Fruit fly (Drosophila melanogaster) whole organism, embryonic: Measurements from ENCODE around the gene RIOK2.

ENCODE experiments used
- CG10274 ChIP-seq: fragments of 200-800 bp; sonication (Bioruptor generic); optimal IDR thresholded peaks from 3 replicates; lab custom pipeline; 2017; ENCODE audit warnings: missing biosample characterization, mild to moderate bottlenecking, missing genetic modification characterization
- CG14667 ChIP-seq: fragments of 200-800 bp; sonication (Bioruptor generic); IDR thresholded peaks from 2 replicates; pipeline ENCODE4 v1.3.6; 2022; ENCODE audit warnings: missing biosample characterization, missing genetic modification characterization
- CG16863 ChIP-seq: fragments of 200-800 bp; sonication (Bioruptor generic); optimal IDR thresholded peaks from 3 replicates; lab custom pipeline; 2016; ENCODE audit warnings: missing biosample characterization, missing genetic modification characterization
- CG17359 ChIP-seq: fragments of 200-800 bp; sonication (Bioruptor generic); optimal IDR thresholded peaks from 3 replicates; lab custom pipeline; 2018; ENCODE audit warnings: missing biosample characterization, mild to moderate bottlenecking, missing genetic modification characterization, moderate library complexity
- CG33213 ChIP-seq: fragments of 200-800 bp; sonication (Bioruptor generic); optimal IDR thresholded peaks from 3 replicates; lab custom pipeline; 2016; ENCODE audit warnings: missing biosample characterization, missing genetic modification characterization
- CG33557 ChIP-seq: fragments of 200-800 bp; sonication (Bioruptor generic); optimal IDR thresholded peaks from 2 replicates; lab custom pipeline; 2019; ENCODE audit warnings: missing biosample characterization, mild to moderate bottlenecking, missing genetic modification characterization, moderate library complexity
- CG34422 ChIP-seq: fragments of 200-800 bp; sonication (Bioruptor generic); IDR thresholded peaks from 3 replicates; pipeline ENCODE4 v1.3.6; 2022; ENCODE audit warnings: missing biosample characterization, missing genetic modification characterization
- CG43689 ChIP-seq: fragments of 200-800 bp; sonication (Bioruptor generic); IDR thresholded peaks from 2 replicates; pipeline ENCODE4 v1.3.6; 2022; ENCODE audit warnings: missing biosample characterization, missing genetic modification characterization
- CG6272 ChIP-seq: fragments of 200-800 bp; sonication (Bioruptor generic); IDR thresholded peaks from 2 replicates; pipeline ENCODE4 v1.3.6; 2022; ENCODE audit warnings: missing biosample characterization, missing genetic modification characterization
- Deaf1 ChIP-seq: fragments of 200-800 bp; optimal IDR thresholded peaks from 3 replicates; lab custom pipeline; 2019; ENCODE audit warnings: missing biosample characterization, mild to moderate bottlenecking, missing genetic modification characterization, moderate library complexity
- Dfd ChIP-seq, 2 experiments: fragments of >200 bp; optimal IDR thresholded peaks; 2 replicates each; lab custom pipeline; 2017; ENCODE audit warnings: missing biosample characterization in 2 of 2, missing genetic modification characterization in 2 of 2
- Dref ChIP-seq: fragments of 200-800 bp; sonication (Bioruptor generic); IDR thresholded peaks from 2 replicates; pipeline ENCODE4 v1.3.6; 2022; ENCODE audit warnings: missing biosample characterization, missing genetic modification characterization
- E2f1 ChIP-seq: fragments of 200-800 bp; sonication (Bioruptor generic); IDR thresholded peaks from 2 replicates; pipeline ENCODE4 v1.3.6; 2022; ENCODE audit warnings: missing biosample characterization, missing genetic modification characterization
- Eip74EF ChIP-seq, 2 experiments: fragments of 200-800 bp in 1 of 2; fragments of >200 bp in 1 of 2; sonication (Bioruptor generic) in 1 of 2; optimal IDR thresholded peaks; 2 replicates each; lab custom pipeline; 2017 to 2019; ENCODE audit warnings: missing biosample characterization in 2 of 2, missing genetic modification characterization in 2 of 2, mild to moderate bottlenecking in 1 of 2, moderate library complexity in 1 of 2
- Gsc ChIP-seq: fragments of 200-800 bp; sonication (Bioruptor generic); IDR thresholded peaks from 2 replicates; pipeline ENCODE4 v1.3.6; 2022; ENCODE audit warnings: missing biosample characterization, missing genetic modification characterization
- HLHmδ ChIP-seq: fragments of 200-800 bp; sonication (Bioruptor generic); optimal IDR thresholded peaks from 2 replicates; lab custom pipeline; 2018; ENCODE audit warnings: missing biosample characterization, mild to moderate bottlenecking, missing genetic modification characterization, moderate library complexity
- HmgZ ChIP-seq: fragments of 200-800 bp; sonication (Bioruptor generic); optimal IDR thresholded peaks from 2 replicates; lab custom pipeline; 2018; ENCODE audit warnings: missing biosample characterization, mild to moderate bottlenecking, missing genetic modification characterization
- MESR4 ChIP-seq: fragments of 200-800 bp; sonication (Bioruptor generic); optimal IDR thresholded peaks from 2 replicates; lab custom pipeline; 2018; ENCODE audit warnings: missing biosample characterization, mild to moderate bottlenecking, missing genetic modification characterization, moderate library complexity
- NC2β ChIP-seq: fragments of 200-800 bp; sonication (Bioruptor generic); optimal IDR thresholded peaks from 2 replicates; lab custom pipeline; 2016; ENCODE audit warnings: missing biosample characterization, missing genetic modification characterization
- Nf-YA ChIP-seq: fragments of 200-800 bp; sonication (Bioruptor generic); IDR thresholded peaks from 2 replicates; pipeline ENCODE4 v1.3.6; 2022; ENCODE audit warnings: missing biosample characterization, missing genetic modification characterization
- Opbp ChIP-seq: fragments of 200-800 bp; sonication (Bioruptor generic); IDR thresholded peaks from 3 replicates; pipeline ENCODE4 v1.3.6; 2022; ENCODE audit warnings: missing biosample characterization, missing genetic modification characterization; ENCODE audit not compliant: partially characterized antibody
- PHDP ChIP-seq: fragments of 200-800 bp; sonication (Bioruptor generic); optimal IDR thresholded peaks from 3 replicates; lab custom pipeline; 2018; ENCODE audit warnings: missing biosample characterization, mild to moderate bottlenecking, missing genetic modification characterization, moderate library complexity
- Side ChIP-seq: fragments of 200-800 bp; sonication (Bioruptor generic); optimal IDR thresholded peaks from 2 replicates; lab custom pipeline; 2016; ENCODE audit warnings: missing biosample characterization, missing genetic modification characterization
- Sry-δ ChIP-seq: fragments of 200-800 bp; sonication (Bioruptor generic); optimal IDR thresholded peaks from 2 replicates; lab custom pipeline; 2016; ENCODE audit warnings: missing biosample characterization, missing genetic modification characterization
- amos ChIP-seq: fragments of 200-800 bp; sonication (Bioruptor generic); IDR thresholded peaks from 2 replicates; pipeline ENCODE4 v1.3.6; 2022; ENCODE audit warnings: missing biosample characterization, missing genetic modification characterization; ENCODE audit not compliant: partially characterized antibody
- ara ChIP-seq: fragments of 200-800 bp; sonication (Bioruptor generic); IDR thresholded peaks from 2 replicates; pipeline ENCODE4 v1.3.6; 2022; ENCODE audit warnings: missing biosample characterization, missing genetic modification characterization
- bowl ChIP-seq: fragments of 200-800 bp; sonication (Bioruptor generic); IDR thresholded peaks from 2 replicates; pipeline ENCODE4 v1.3.6; 2022; ENCODE audit warnings: missing biosample characterization, missing genetic modification characterization
- crol ChIP-seq: fragments of 200-800 bp; sonication (Bioruptor generic); IDR thresholded peaks from 2 replicates; pipeline ENCODE4 v1.3.6; 2022; ENCODE audit warnings: missing biosample characterization, missing genetic modification characterization
- crp ChIP-seq, 2 experiments: fragments of 200-800 bp; sonication (Bioruptor generic); optimal IDR thresholded peaks; 2 replicates in 1 of 2; 3 replicates in 1 of 2; lab custom pipeline; 2017; ENCODE audit warnings: missing biosample characterization in 2 of 2, missing genetic modification characterization in 2 of 2, mild to moderate bottlenecking in 1 of 2, moderate library complexity in 1 of 2
- ems ChIP-seq: fragments of 200-800 bp; sonication (Bioruptor generic); optimal IDR thresholded peaks from 3 replicates; lab custom pipeline; 2016; ENCODE audit warnings: missing biosample characterization, missing genetic modification characterization
- esg ChIP-seq: fragments of 200-800 bp; sonication (Bioruptor generic); conservative IDR thresholded peaks from 2 replicates; pipeline ENCODE4 v1.3.6; 2022; ENCODE audit warnings: missing biosample characterization, missing genetic modification characterization
- fd102C ChIP-seq: fragments of 200-800 bp; sonication (Bioruptor generic); optimal IDR thresholded peaks from 2 replicates; lab custom pipeline; 2018; ENCODE audit warnings: missing biosample characterization, mild to moderate bottlenecking, missing genetic modification characterization, moderate library complexity
- fd3F ChIP-seq: fragments of 200-800 bp; sonication (Bioruptor generic); optimal IDR thresholded peaks from 2 replicates; lab custom pipeline; 2018; ENCODE audit warnings: missing biosample characterization, mild to moderate bottlenecking, missing genetic modification characterization, moderate library complexity
- grau ChIP-seq: fragments of 200-800 bp; optimal IDR thresholded peaks from 3 replicates; lab custom pipeline; 2019; ENCODE audit warnings: missing biosample characterization, mild to moderate bottlenecking, missing genetic modification characterization, moderate library complexity
- hth ChIP-seq: fragments of >200 bp; optimal IDR thresholded peaks from 2 replicates; lab custom pipeline; 2017; ENCODE audit warnings: inconsistent platforms
- ind ChIP-seq: fragments of 200-800 bp; sonication (Bioruptor generic); optimal IDR thresholded peaks from 3 replicates; lab custom pipeline; 2016; ENCODE audit warnings: missing biosample characterization, missing genetic modification characterization
- ken ChIP-seq: fragments of 200-800 bp; sonication (Bioruptor generic); IDR thresholded peaks from 3 replicates; pipeline ENCODE4 v1.3.6; 2022; ENCODE audit warnings: missing biosample characterization, missing genetic modification characterization
- lab ChIP-seq: fragments of 200-800 bp; sonication (Bioruptor generic); optimal IDR thresholded peaks from 3 replicates; lab custom pipeline; 2017; ENCODE audit warnings: missing biosample characterization, missing genetic modification characterization, mild to moderate bottlenecking, moderate library complexity, missing genetic modification reagents
- lilli ChIP-seq: fragments of 200-800 bp; sonication (Bioruptor generic); optimal IDR thresholded peaks from 3 replicates; lab custom pipeline; 2016; ENCODE audit warnings: missing biosample characterization, missing genetic modification characterization
- nerfin-2 ChIP-seq: fragments of 200-800 bp; sonication (Bioruptor generic); IDR thresholded peaks from 2 replicates; pipeline ENCODE4 v1.3.6; 2022; ENCODE audit warnings: missing biosample characterization, missing genetic modification characterization; ENCODE audit not compliant: partially characterized antibody
- odd ChIP-seq: fragments of 200-800 bp; sonication (Bioruptor generic); optimal IDR thresholded peaks from 2 replicates; lab custom pipeline; 2017; ENCODE audit warnings: missing biosample characterization, mild to moderate bottlenecking, missing genetic modification characterization
- org-1 ChIP-seq: fragments of 200-800 bp; sonication (Bioruptor generic); optimal IDR thresholded peaks from 2 replicates; lab custom pipeline; 2017; ENCODE audit warnings: missing biosample characterization, missing genetic modification characterization
- ro ChIP-seq: fragments of 200-800 bp; sonication (Bioruptor generic); IDR thresholded peaks from 2 replicates; pipeline ENCODE4 v1.3.6; 2022; ENCODE audit warnings: missing biosample characterization, missing genetic modification characterization
- row ChIP-seq: fragments of 200-800 bp; sonication (Bioruptor generic); IDR thresholded peaks from 3 replicates; pipeline ENCODE4 v1.3.6; 2022; ENCODE audit warnings: missing biosample characterization, missing genetic modification characterization
- run ChIP-seq: fragments of 200-800 bp; sonication (Bioruptor generic); optimal IDR thresholded peaks from 3 replicates; lab custom pipeline; 2018; ENCODE audit warnings: missing biosample characterization, mild to moderate bottlenecking, missing genetic modification characterization
- sob ChIP-seq: fragments of 200-800 bp; sonication (Bioruptor generic); IDR thresholded peaks from 2 replicates; pipeline ENCODE4 v1.3.6; 2022; ENCODE audit warnings: missing biosample characterization, missing genetic modification characterization
- sug ChIP-seq: fragments of 200-800 bp; optimal IDR thresholded peaks from 2 replicates; lab custom pipeline; 2019; ENCODE audit warnings: missing biosample characterization, mild to moderate bottlenecking, missing genetic modification characterization, moderate library complexity
- tap ChIP-seq: fragments of 200-800 bp; optimal IDR thresholded peaks from 3 replicates; lab custom pipeline; 2019; ENCODE audit warnings: missing biosample characterization, mild to moderate bottlenecking, missing genetic modification characterization, moderate library complexity
- twi ChIP-seq: fragments of 200-800 bp; optimal IDR thresholded peaks from 2 replicates; lab custom pipeline; 2019; ENCODE audit warnings: missing biosample characterization, mild to moderate bottlenecking, missing genetic modification characterization, moderate library complexity
- tx ChIP-seq: fragments of 200-800 bp; sonication (Bioruptor generic); optimal IDR thresholded peaks from 2 replicates; lab custom pipeline; 2016; ENCODE audit warnings: missing biosample characterization, missing genetic modification characterization
- zen ChIP-seq: fragments of 200-800 bp; sonication (Bioruptor generic); optimal IDR thresholded peaks from 3 replicates; lab custom pipeline; 2018; ENCODE audit warnings: missing biosample characterization, mild to moderate bottlenecking, missing genetic modification characterization, moderate library complexity
- zf30C ChIP-seq: fragments of 200-800 bp; sonication (Bioruptor generic); optimal IDR thresholded peaks from 3 replicates; lab custom pipeline; 2018; ENCODE audit warnings: missing biosample characterization, mild to moderate bottlenecking, missing genetic modification characterization

RIOK2 gene

dm6 chr3R:25235362-25235761 is 30.3 kb upstream of the RIOK2 start, which contains the start of gene Sil1 (continued):
- TF ChIP-seq Gsc (GFP tag; lab: Robert Waterston, UW) = no peak
- no peak for TF ChIP-seq E2f1 (GFP tag; lab: Robert Waterston, UW)
- TF ChIP-seq crol (GFP tag; lab: Robert Waterston, UW) = no peak
- no peak for TF ChIP-seq CG10274 (GFP tag; lab: Kevin White, UChicago)
- TF ChIP-seq bowl = no peak
- no peak for TF ChIP-seq zen (tag; lab: Kevin White, UChicago)
- TF ChIP-seq twi (tag; lab: Kevin White, UChicago) = no peak
- no peak for TF ChIP-seq Opbp
- no peak for TF ChIP-seq fd3F (GFP tag; lab: Kevin White, UChicago)
- no peak for TF ChIP-seq CG43689 (GFP tag; lab: Robert Waterston, UW)
- no peak for TF ChIP-seq CG14667 (GFP tag; lab: Robert Waterston, UW)
- TF ChIP-seq Dref (GFP tag; lab: Robert Waterston, UW) = peak; percentile 22; the same call in 1 of the 2 replicates
- no peak for TF ChIP-seq CG6272 (GFP tag; lab: Robert Waterston, UW)
- no peak for TF ChIP-seq fd102C (GFP tag; lab: Kevin White, UChicago)
- no peak for TF ChIP-seq CG34422 (GFP tag; lab: Robert Waterston, UW)
- TF ChIP-seq crp (GFP tag; optimal IDR thresholded peaks at IDR 0.05; lab: Kevin White, UChicago) = no peak
- TF ChIP-seq amos (GFP tag; lab: Robert Waterston, UW) = peak; percentile 33; the same call in 1 of the 2 replicates
- no peak for TF ChIP-seq HLHmδ
- TF ChIP-seq odd = no peak
- TF ChIP-seq CG16863 (GFP tag; lab: Kevin White, UChicago) = no peak
- no peak for TF ChIP-seq nerfin-2 (GFP tag; lab: Robert Waterston, UW)
- TF ChIP-seq Deaf1 (tag; lab: Kevin White, UChicago) = no peak
- TF ChIP-seq CG17359 = no peak
- TF ChIP-seq esg (GFP tag; lab: Robert Waterston, UW) = no peak
- no peak for TF ChIP-seq ara (GFP tag; lab: Robert Waterston, UW)
- TF ChIP-seq Sry-δ = no peak
- no peak for TF ChIP-seq hth (lab: Kevin White, UChicago)
- no peak for TF ChIP-seq Eip74EF (GFP tag; optimal IDR thresholded peaks at IDR 0.05; lab: Kevin White, UChicago)
- TF ChIP-seq Nf-YA (GFP tag; lab: Robert Waterston, UW) = no peak
- no peak for TF ChIP-seq NC2β (GFP tag; lab: Kevin White, UChicago)
- TF ChIP-seq ken = no peak
- TF ChIP-seq zf30C = no peak
- no peak for TF ChIP-seq org-1
- TF ChIP-seq ro (GFP tag; lab: Robert Waterston, UW) = no peak
- TF ChIP-seq sob (GFP tag; lab: Robert Waterston, UW) = no peak
- peak; percentile 50 for TF ChIP-seq MESR4 (GFP tag; lab: Kevin White, UChicago)
- TF ChIP-seq lilli = no peak
- no peak for TF ChIP-seq ind
- no peak for TF ChIP-seq HmgZ (tag; lab: Kevin White, UChicago)
- no peak for TF ChIP-seq run (tag; lab: Kevin White, UChicago)
- no peak for TF ChIP-seq sug (tag; lab: Kevin White, UChicago)
- no peak for TF ChIP-seq PHDP (tag; lab: Kevin White, UChicago)
- TF ChIP-seq lab (GFP tag; lab: Kevin White, UChicago) = no peak
- TF ChIP-seq tx = no peak
- no peak for TF ChIP-seq Dfd (GFP tag; optimal IDR thresholded peaks at IDR 0.05; lab: Kevin White, UChicago)
- no peak for TF ChIP-seq Side (GFP tag; lab: Kevin White, UChicago)
- TF ChIP-seq ems (GFP tag; lab: Kevin White, UChicago) = no peak
- TF ChIP-seq CG33557 (GFP tag; lab: Kevin White, UChicago) = no peak
- TF ChIP-seq grau (tag; lab: Kevin White, UChicago) = no peak
- TF ChIP-seq row = 0 out of 3 replicates have a peak, but pooled peaks have one; percentile 5
- no peak for TF ChIP-seq tap (tag; lab: Kevin White, UChicago)
- no peak for TF ChIP-seq CG33213
